Worm (Caenorhabditis elegans) whole organism, L4 larva: ENCODE data around the gene hsp-16.41.

Source experiments
- F10B5.3 ChIP-seq: sonication (generic microtip); optimal IDR thresholded peaks from 2 replicates; lab custom pipeline; 2016; ENCODE audit warnings: mild to moderate bottlenecking, missing genetic modification characterization, missing compliant biosample characterization
- F26F4.8 ChIP-seq: fragments of 200-800 bp; sonication (Bioruptor generic); conservative IDR thresholded peaks from 2 replicates; pipeline ENCODE4 v1.3.6; 2022; ENCODE audit warnings: missing genetic modification characterization, missing compliant biosample characterization
- F37D6.2 ChIP-seq: sonication (generic microtip); optimal IDR thresholded peaks from 2 replicates; lab custom pipeline; 2016; ENCODE audit warnings: mild to moderate bottlenecking, missing genetic modification characterization, missing compliant biosample characterization
- Y105C5A.15 ChIP-seq: fragments of 200-800 bp; sonication (Bioruptor generic); IDR thresholded peaks from 2 replicates; pipeline ENCODE4 v1.3.6; 2022; ENCODE audit warnings: missing genetic modification characterization, missing compliant biosample characterization
- Y5F2A.4 ChIP-seq: fragments of 200-800 bp; sonication (Bioruptor generic); optimal IDR thresholded peaks from 2 replicates; lab custom pipeline; 2018; ENCODE audit warnings: mild to moderate bottlenecking, missing genetic modification characterization, missing compliant biosample characterization
- ZK337.2 ChIP-seq: fragments of 200-800 bp; sonication (Bioruptor generic); IDR thresholded peaks from 2 replicates; pipeline ENCODE4 v1.3.6; 2022; ENCODE audit warnings: missing genetic modification reagents, missing genetic modification characterization, missing compliant biosample characterization
- aha-1 ChIP-seq: fragments of 150-350 bp; peaks from one replicate; lab custom pipeline; 2014; ENCODE audit warnings: missing biosample characterization, missing genetic modification characterization
- aly-2 ChIP-seq: sonication (generic microtip); optimal IDR thresholded peaks from 2 replicates; lab custom pipeline; 2018; ENCODE audit warnings: missing biosample characterization, missing genetic modification characterization
- attf-4 ChIP-seq: sonication (generic microtip); optimal IDR thresholded peaks from 3 replicates; lab custom pipeline; 2017; ENCODE audit warnings: missing biosample characterization, missing genetic modification characterization
- ceh-62 ChIP-seq: sonication (generic microtip); optimal IDR thresholded peaks from 2 replicates; lab custom pipeline; 2017; ENCODE audit warnings: missing biosample characterization, missing genetic modification characterization
- ctbp-1 ChIP-seq: fragments of 200-800 bp; sonication (Bioruptor generic); IDR thresholded peaks from 2 replicates; pipeline ENCODE4 v1.3.6; 2022; ENCODE audit warnings: missing genetic modification reagents, missing genetic modification characterization, missing compliant biosample characterization
- daf-16 ChIP-seq, 3 experiments: sonication (generic microtip); optimal IDR thresholded peaks; 2 replicates each; lab custom pipeline; 2016 to 2017; ENCODE audit warnings: missing genetic modification characterization in 3 of 3, missing genetic modification reagents in 3 of 3, mild to moderate bottlenecking in 2 of 3, missing compliant biosample characterization in 2 of 3, missing biosample characterization in 1 of 3, moderate library complexity in 1 of 3
- dve-1 ChIP-seq: sonication (generic microtip); optimal IDR thresholded peaks from 2 replicates; lab custom pipeline; 2017; ENCODE audit warnings: antibody characterized with exemption, mild to moderate bottlenecking, missing genetic modification characterization, missing compliant biosample characterization; ENCODE audit not compliant: insufficient read depth
- hlh-11 ChIP-seq: fragments of 200-800 bp; sonication (Bioruptor generic); optimal IDR thresholded peaks from 2 replicates; lab custom pipeline; 2018; ENCODE audit warnings: mild to moderate bottlenecking, missing genetic modification characterization, missing compliant biosample characterization
- jun-1 ChIP-seq: fragments of 150-350 bp; optimal IDR thresholded peaks from 2 replicates; lab custom pipeline; 2014; ENCODE audit warnings: missing biosample characterization, missing genetic modification reagents, missing genetic modification characterization
- lin-39 ChIP-seq: fragments of 150-350 bp; optimal IDR thresholded peaks from 2 replicates; lab custom pipeline; 2014; ENCODE audit warnings: missing biosample characterization, missing genetic modification reagents, missing genetic modification characterization
- madf-5 ChIP-seq, 2 experiments: fragments of 200-800 bp; sonication (Bioruptor generic); IDR thresholded peaks; 2 replicates each; pipeline ENCODE4 v1.3.6; 2022; ENCODE audit warnings: missing compliant biosample characterization in 2 of 2, missing genetic modification characterization in 2 of 2
- mdl-1 ChIP-seq, 2 experiments: fragments of 150-350 bp in 1 of 2; sonication (generic microtip) in 1 of 2; optimal IDR thresholded peaks; 2 replicates each; lab custom pipeline; 2014 to 2017; ENCODE audit warnings: missing biosample characterization in 2 of 2, missing genetic modification characterization in 2 of 2
- mxl-3 ChIP-seq: fragments of 200-800 bp; sonication (Bioruptor generic); optimal IDR thresholded peaks from 2 replicates; lab custom pipeline; 2018; ENCODE audit warnings: mild to moderate bottlenecking, missing genetic modification characterization, missing compliant biosample characterization
- nhr-102 ChIP-seq: sonication (generic microtip); optimal IDR thresholded peaks from 2 replicates; lab custom pipeline; 2016; ENCODE audit warnings: mild to moderate bottlenecking, missing genetic modification characterization, moderate library complexity, missing compliant biosample characterization
- nhr-111 ChIP-seq: fragments of 200-800 bp; sonication (Bioruptor generic); optimal IDR thresholded peaks from 2 replicates; lab custom pipeline; 2018; ENCODE audit warnings: mild to moderate bottlenecking, missing genetic modification characterization, missing compliant biosample characterization
- nhr-25 ChIP-seq: sonication (generic microtip); optimal IDR thresholded peaks from 2 replicates; lab custom pipeline; 2017; ENCODE audit warnings: missing genetic modification characterization, mild to moderate bottlenecking, missing compliant biosample characterization, antibody characterized with exemption, moderate library complexity, borderline replicate concordance; ENCODE audit not compliant: insufficient read depth
- nhr-28 ChIP-seq: fragments of 150-350 bp; optimal IDR thresholded peaks from 2 replicates; lab custom pipeline; 2014; ENCODE audit warnings: missing biosample characterization, missing genetic modification characterization
- nhr-48 ChIP-seq: sonication (generic microtip); optimal IDR thresholded peaks from 2 replicates; lab custom pipeline; 2016; ENCODE audit warnings: mild to moderate bottlenecking, missing genetic modification characterization, missing compliant biosample characterization
- nhr-76 ChIP-seq: fragments of 150-350 bp; optimal IDR thresholded peaks from 2 replicates; lab custom pipeline; 2014; ENCODE audit warnings: missing biosample characterization, missing genetic modification characterization
- pha-4 ChIP-seq, 2 experiments: fragments of 150-350 bp in 1 of 2; fragments of 200-800 bp in 1 of 2; sonication (Bioruptor generic) in 1 of 2; IDR thresholded peaks in 1 of 2; optimal IDR thresholded peaks in 1 of 2; 2 replicates each; pipeline versions ENCODE4 v1.3.6 to Lab custom; 2014 to 2022; ENCODE audit warnings: missing genetic modification characterization in 2 of 2, missing genetic modification reagents in 2 of 2, missing biosample characterization in 1 of 2, missing compliant biosample characterization in 1 of 2
- set-16 ChIP-seq: fragments of 200-800 bp; sonication (Bioruptor generic); IDR thresholded peaks from 2 replicates; pipeline ENCODE4 v1.3.6; 2022; ENCODE audit warnings: missing genetic modification reagents, missing genetic modification characterization, missing compliant biosample characterization
- skn-1 ChIP-seq: fragments of 150-350 bp; optimal IDR thresholded peaks from 2 replicates; lab custom pipeline; 2014; ENCODE audit warnings: missing biosample characterization, missing genetic modification characterization
- snpc-1.2 ChIP-seq: fragments of 200-800 bp; sonication (Bioruptor generic); IDR thresholded peaks from 2 replicates; pipeline ENCODE4 v1.3.6; 2022; ENCODE audit warnings: missing genetic modification reagents, missing genetic modification characterization, missing compliant biosample characterization
- spr-3 ChIP-seq: fragments of 200-800 bp; sonication (Bioruptor generic); optimal IDR thresholded peaks from 2 replicates; lab custom pipeline; 2018; ENCODE audit warnings: mild to moderate bottlenecking, missing genetic modification characterization, missing compliant biosample characterization
- tag-97 ChIP-seq: fragments of 200-800 bp; sonication (Bioruptor generic); IDR thresholded peaks from 2 replicates; pipeline ENCODE4 v1.3.6; 2022; ENCODE audit warnings: missing genetic modification characterization, missing compliant biosample characterization
- tra-1 ChIP-seq: fragments of 200-800 bp; sonication (Bioruptor generic); IDR thresholded peaks from 2 replicates; pipeline ENCODE4 v1.3.6; 2022; ENCODE audit warnings: missing genetic modification reagents, missing genetic modification characterization, missing compliant biosample characterization
- unc-62 ChIP-seq, 3 experiments: fragments of 150-350 bp in 1 of 3; sonication (generic microtip); optimal IDR thresholded peaks in 2 of 3; peaks in 1 of 3; 1 replicate in 1 of 3; 2 replicates in 2 of 3; lab custom pipeline; 2014 to 2017; ENCODE audit warnings: missing biosample characterization in 3 of 3, missing genetic modification characterization in 3 of 3, missing genetic modification reagents in 3 of 3, missing genotype in 1 of 3
- zag-1 ChIP-seq: fragments of 150-350 bp; optimal IDR thresholded peaks from 2 replicates; lab custom pipeline; 2014; ENCODE audit warnings: missing biosample characterization, missing genetic modification characterization
- zfp-3 ChIP-seq: fragments of 200-800 bp; sonication (Bioruptor generic); conservative IDR thresholded peaks from 2 replicates; pipeline ENCODE4 v1.3.6; 2022; ENCODE audit warnings: missing genetic modification reagents, missing genetic modification characterization, missing compliant biosample characterization
- zip-11 ChIP-seq: fragments of 200-800 bp; sonication (Bioruptor generic); IDR thresholded peaks from 2 replicates; pipeline ENCODE4 v1.3.6; 2022; ENCODE audit warnings: missing genetic modification characterization, missing compliant biosample characterization
- ztf-7 ChIP-seq: fragments of 150-350 bp; optimal IDR thresholded peaks from 2 replicates; lab custom pipeline; 2014; ENCODE audit warnings: missing biosample characterization, missing genetic modification characterization

hsp-16.41 gene

ce11 chrV:1788157-1788556, 16.8 kb upstream of the hsp-16.41 start, which contains the start of gene F36H9.2 (continued):
- no peak for TF ChIP-seq hlh-11 (tag; lab: Kevin White, UChicago)
- TF ChIP-seq aly-2 (tag; lab: Kevin White, UChicago), result no peak

ce11 chrV:1789495-1789894, 15.5 kb upstream of the hsp-16.41 start:
- TF ChIP-seq daf-16 (GFP tag; optimal IDR thresholded peaks at IDR 0.05; lab: Kevin White, UChicago), result no peak
- TF ChIP-seq daf-16 (tag; optimal IDR thresholded peaks at IDR 0.05; lab: Kevin White, UChicago), result no peak
- TF ChIP-seq nhr-48 (tag; lab: Kevin White, UChicago), result peak; percentile 61
- no peak for TF ChIP-seq tra-1 (GFP tag; lab: Robert Waterston, UW)
- no peak for TF ChIP-seq ZK337.2 (GFP tag; lab: Robert Waterston, UW)
- TF ChIP-seq mxl-3, result peak; percentile 67
- TF ChIP-seq zag-1 (tag; lab: Kevin White, UChicago), result no peak
- no peak for TF ChIP-seq ceh-62 (tag; lab: Kevin White, UChicago)
- no peak for TF ChIP-seq Y5F2A.4 (GFP tag; lab: Kevin White, UChicago)
- peak in 1 of 2 experiments; percentile 73 for TF ChIP-seq unc-62 (GFP tag; optimal IDR thresholded peaks at IDR 0.05 in 1 of 2; lab: Kevin White, UChicago)
- no peak for TF ChIP-seq unc-62 (tag; optimal IDR thresholded peaks at IDR 0.05; lab: Kevin White, UChicago)
- TF ChIP-seq lin-39 (tag; lab: Kevin White, UChicago), result no peak
- TF ChIP-seq aha-1 (tag; lab: Kevin White, UChicago), result no peak
- TF ChIP-seq nhr-102 (tag; lab: Kevin White, UChicago), result no peak
- TF ChIP-seq nhr-28, result peak; percentile 54
- TF ChIP-seq ctbp-1 (GFP tag; lab: Robert Waterston, UW), result no peak
- no peak for TF ChIP-seq ztf-7 (tag; lab: Kevin White, UChicago)
- TF ChIP-seq zip-11 (GFP tag; lab: Robert Waterston, UW), result no peak
- TF ChIP-seq F10B5.3, result no peak
- TF ChIP-seq attf-4 (tag; lab: Kevin White, UChicago), result no peak
- peak in 1 of 2 experiments; percentile 54 for TF ChIP-seq mdl-1 (tag; optimal IDR thresholded peaks at IDR 0.05; lab: Kevin White, UChicago)

ce11 chrV:1794218-1794617, 10.8 kb upstream of the hsp-16.41 start, which contains the start of gene F36H9.1:
Gene F36H9.1, plus strand, starts transcription at chrV:1794518.
- TF ChIP-seq spr-3 (GFP tag; lab: Kevin White, UChicago) (no peak), skn-1 (no peak), F37D6.2 (no peak), jun-1 (tag; lab: Kevin White, UChicago) (no peak), daf-16 (GFP tag; optimal IDR thresholded peaks at IDR 0.05; lab: Kevin White, UChicago) (no peak), daf-16 (tag; optimal IDR thresholded peaks at IDR 0.05; lab: Kevin White, UChicago) (no peak), dve-1 (no peak), tag-97 (GFP tag; lab: Robert Waterston, UW) (no peak)

- TF ChIP-seq nhr-76 (tag; lab: Kevin White, UChicago) (no peak), aly-2 (tag; lab: Kevin White, UChicago) (no peak), set-16 (GFP tag; lab: Robert Waterston, UW) (0 out of 2 replicates have a peak, but pooled peaks have one; percentile 28)
These were observed 7.1 kb upstream of the hsp-16.41 start, which contains the start of gene F36H9.10 for ce11 chrV:1797900-1798299. Gene F36H9.10, plus strand, starts transcription at chrV:1798200.

ce11 chrV:1803043-1803442, 1.9 kb upstream of the hsp-16.41 start, which contains the start of gene srt-41:
Gene srt-41, minus strand, starts transcription at chrV:1803143.
- TF ChIP-seq aly-2 (tag; lab: Kevin White, UChicago) (no peak), nhr-111 (GFP tag; lab: Kevin White, UChicago) (no peak), attf-4 (tag; lab: Kevin White, UChicago) (no peak)

- TF ChIP-seq F26F4.8 (GFP tag; lab: Robert Waterston, UW) (no peak), nhr-111 (GFP tag; lab: Kevin White, UChicago) (no peak), nhr-25 (tag; lab: Kevin White, UChicago) (no peak), snpc-1.2 (GFP tag; lab: Robert Waterston, UW) (no peak), zfp-3 (GFP tag; lab: Robert Waterston, UW) (0 out of 2 replicates have a peak, but pooled peaks have one; percentile 56), tra-1 (GFP tag; lab: Robert Waterston, UW) (no peak), Y105C5A.15 (no peak), madf-5 (GFP tag; IDR thresholded peaks at IDR 0.05; lab: Robert Waterston, UW) (0 out of 4 replicates have a peak, but pooled peaks of 1 of the 2 experiments have one; percentile 5), ceh-62 (tag; lab: Kevin White, UChicago) (no peak), pha-4 (GFP tag; IDR thresholded peaks at IDR 0.05; lab: Robert Waterston, UW) (no peak), pha-4 (tag; optimal IDR thresholded peaks at IDR 0.05; lab: Kevin White, UChicago) (peak; percentile 5)
- TF ChIP-seq, all 104 proteins: peak for 3
These were observed 890 bp upstream of the hsp-16.41 start for ce11 chrV:1804034-1804542.
